Fruit fly (Drosophila melanogaster): Measurements from ENCODE around the gene lmgA.
A peak's percentile ranks its signal among the peaks of the same experiment; 100 is the strongest.

The lmgA gene

DNA sequence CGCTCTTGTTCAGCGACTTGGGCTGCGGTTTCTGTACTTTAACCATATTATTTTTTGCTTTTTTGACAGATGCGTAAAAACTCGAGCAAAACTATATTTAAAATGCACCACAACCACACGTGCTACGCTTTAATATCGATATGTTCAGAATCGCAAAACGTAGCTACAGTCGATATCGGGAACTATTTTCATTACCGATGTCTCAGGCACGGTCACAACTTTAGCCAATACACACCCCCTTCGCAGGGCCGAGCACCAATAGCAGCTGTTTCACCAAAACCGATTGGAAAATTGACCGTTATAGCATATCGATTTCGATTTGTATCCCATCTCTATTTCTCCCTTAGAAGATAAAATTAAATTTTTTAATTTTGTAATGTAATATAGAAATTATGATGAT is 16.7 kb downstream of the lmgA start, which contains the start of gene CG13096:
Gene CG13096, minus strand, starts transcription at position 144 of the 400 bp plus-strand sequence.
- TF ChIP-seq ase (GFP tag; IDR thresholded peaks at IDR 0.05) (peak; percentile 25; the same call in 1 of the 3 replicates), CG10654 (GFP tag; optimal IDR thresholded peaks at IDR 0.05) (no peak), CG2129 (GFP tag; IDR thresholded peaks at IDR 0.05; ENCODE audit: partially characterized antibody) (peak; percentile 95), Atf6 (GFP tag; IDR thresholded peaks at IDR 0.05) (no peak), tgo (GFP tag; IDR thresholded peaks at IDR 0.05) (no peak), org-1 (GFP tag; optimal IDR thresholded peaks at IDR 0.05) (no peak), CG7963 (GFP tag; IDR thresholded peaks at IDR 0.05; ENCODE audit: partially characterized antibody) (peak; percentile 97), B-H2 (GFP tag; optimal IDR thresholded peaks at IDR 0.05) (peak; percentile 49), CG10321 (GFP tag; IDR thresholded peaks at IDR 0.05) (no peak), eve (GFP tag; optimal IDR thresholded peaks at IDR 0.05) (no peak), bigmax (GFP tag; optimal IDR thresholded peaks at IDR 0.05) (peak; percentile 50), CG15479 (GFP tag; optimal IDR thresholded peaks at IDR 0.05) (no peak), HLH3B (GFP tag; IDR thresholded peaks at IDR 0.05) (no peak), BEAF-32 (GFP tag; optimal IDR thresholded peaks at IDR 0.05) (peak; percentile 99), CG15696 (tag; optimal IDR thresholded peaks at IDR 0.05) (no peak), bab2 (GFP tag; optimal IDR thresholded peaks at IDR 0.05) (no peak), slbo (GFP tag; IDR thresholded peaks at IDR 0.05) (peak; percentile 27; the same call in 1 of the 2 replicates), D19B (GFP tag; optimal IDR thresholded peaks at IDR 0.05) (no peak), Dp (GFP tag; optimal IDR thresholded peaks at IDR 0.05) (peak; percentile 83), CG12219 (GFP tag; optimal IDR thresholded peaks at IDR 0.05) (no peak), Stat92E (GFP tag; optimal IDR thresholded peaks at IDR 0.05) (peak in 1 of 3 experiments; percentile 44), CG2678 (tag; optimal IDR thresholded peaks at IDR 0.05) (no peak), CG11695 (GFP tag; IDR thresholded peaks at IDR 0.05) (no peak), Tbp (GFP tag; optimal IDR thresholded peaks at IDR 0.05) (no peak), CG2889 (GFP tag; IDR thresholded peaks at IDR 0.05) (no peak), CG13123 (GFP tag; optimal IDR thresholded peaks at IDR 0.05) (no peak), mam (GFP tag; optimal IDR thresholded peaks at IDR 0.05) (peak; percentile 41), Ravus (GFP tag; IDR thresholded peaks at IDR 0.05) (no peak), CG10462 (GFP tag; optimal IDR thresholded peaks at IDR 0.05) (peak; percentile 30), lmd (GFP tag; IDR thresholded peaks at IDR 0.05) (no peak), pan (optimal IDR thresholded peaks at IDR 0.05) (no peak), pan (GFP tag; optimal IDR thresholded peaks at IDR 0.05 in 1 of 2, IDR thresholded peaks at IDR 0.05 in 1 of 2) (no peak), E2f2 (GFP tag; IDR thresholded peaks at IDR 0.05) (peak; percentile 86), row (GFP tag; IDR thresholded peaks at IDR 0.05) (peak; percentile 59; the same call in 2 of the 3 replicates), gsb (GFP tag; IDR thresholded peaks at IDR 0.05) (no peak), ci (GFP tag; IDR thresholded peaks at IDR 0.05) (no peak; the same call in 2 of the 3 replicates), stwl (tag; optimal IDR thresholded peaks at IDR 0.05) (peak; percentile 84), pho (GFP tag; optimal IDR thresholded peaks at IDR 0.05) (peak; percentile 39), da (GFP tag; optimal IDR thresholded peaks at IDR 0.05) (no peak), Ssrp (tag; optimal IDR thresholded peaks at IDR 0.05) (no peak), CG12744 (GFP tag; optimal IDR thresholded peaks at IDR 0.05) (no peak), CG6654 (GFP tag; optimal IDR thresholded peaks at IDR 0.05) (no peak), CG11560 (tag; IDR thresholded peaks at IDR 0.05) (peak; percentile 58; the same call in 1 of the 3 replicates), Elba2 (GFP tag; optimal IDR thresholded peaks at IDR 0.05) (no peak), CG10959 (GFP tag; IDR thresholded peaks at IDR 0.05) (no peak), CG9932 (GFP tag; IDR thresholded peaks at IDR 0.05) (peak; percentile 77), Pdp1 (GFP tag; optimal IDR thresholded peaks at IDR 0.05) (no peak), twi (tag; optimal IDR thresholded peaks at IDR 0.05) (peak; percentile 39), Max (GFP tag; optimal IDR thresholded peaks at IDR 0.05) (peak; percentile 96), CG34422 (GFP tag; IDR thresholded peaks at IDR 0.05) (peak; percentile 71; the same call in 1 of the 3 replicates), HmgZ (tag; optimal IDR thresholded peaks at IDR 0.05) (peak; percentile 86), CG3065 (GFP tag; optimal IDR thresholded peaks at IDR 0.05) (no peak)
